Fruit fly (Drosophila melanogaster) whole organism, pupa: ENCODE results near the gene AANATL2.

Source experiments
- CG12605 ChIP-seq: fragments of 200-800 bp; sonication (Bioruptor generic); IDR thresholded peaks from 2 replicates; pipeline ENCODE4 v1.3.6; 2022; ENCODE audit warnings: missing biosample characterization, missing genetic modification characterization
- EcR ChIP-seq: fragments of 200-800 bp; sonication (Bioruptor generic); optimal IDR thresholded peaks from 3 replicates; lab custom pipeline; 2019; ENCODE audit warnings: missing biosample characterization, missing genetic modification characterization, mild to moderate bottlenecking, moderate library complexity, missing genetic modification reagents
- gl ChIP-seq: fragments of 200-800 bp; sonication (Bioruptor generic); optimal IDR thresholded peaks from 2 replicates; lab custom pipeline; 2018; ENCODE audit warnings: missing biosample characterization, mild to moderate bottlenecking, missing genetic modification characterization

- TF ChIP-seq EcR (GFP tag; lab: Kevin White, UChicago) (no peak), CG12605 (GFP tag; lab: Robert Waterston, UW) (no peak), gl (no peak)
Measured at dm6 chr2L:6255488-6255887, at the start of gene AANATL2.
